Fruit fly (Drosophila melanogaster) whole organism, prepupa: ENCODE measurements around the gene halo.

Experiments used
- Blimp-1 ChIP-seq: fragments of 200-800 bp; sonication (Bioruptor generic); optimal IDR thresholded peaks from 3 replicates; lab custom pipeline; 2017; ENCODE audit warnings: missing biosample characterization, missing genetic modification characterization, mild to moderate bottlenecking, moderate library complexity, missing genetic modification reagents
- CG10669 ChIP-seq: fragments of 200-800 bp; sonication (Bioruptor generic); optimal IDR thresholded peaks from 3 replicates; lab custom pipeline; 2018; ENCODE audit warnings: missing biosample characterization, mild to moderate bottlenecking, missing genetic modification characterization, moderate library complexity
- CG11902 ChIP-seq: fragments of 200-800 bp; sonication (Bioruptor generic); optimal IDR thresholded peaks from 3 replicates; lab custom pipeline; 2016; ENCODE audit warnings: missing biosample characterization, missing genetic modification characterization
- CG15336 ChIP-seq: fragments of 200-800 bp; sonication (Bioruptor generic); IDR thresholded peaks from 2 replicates; pipeline ENCODE4 v1.3.6; 2022; ENCODE audit warnings: missing biosample characterization, missing genetic modification characterization
- CG3032 ChIP-seq: fragments of 200-800 bp; optimal IDR thresholded peaks from 2 replicates; lab custom pipeline; 2019; ENCODE audit warnings: missing biosample characterization, mild to moderate bottlenecking, missing genetic modification characterization, moderate library complexity
- CG34406 ChIP-seq: fragments of 200-800 bp; sonication (Bioruptor generic); optimal IDR thresholded peaks from 3 replicates; lab custom pipeline; 2016; ENCODE audit warnings: missing biosample characterization, missing genetic modification characterization
- CG3919 ChIP-seq: fragments of 200-800 bp; sonication (Bioruptor generic); optimal IDR thresholded peaks from 3 replicates; lab custom pipeline; 2016; ENCODE audit warnings: missing biosample characterization, missing genetic modification characterization
- CG6163 ChIP-seq: fragments of 200-800 bp; sonication (Bioruptor generic); IDR thresholded peaks from 3 replicates; pipeline ENCODE4 v1.3.6; 2022; ENCODE audit warnings: missing biosample characterization, missing genetic modification characterization
- CG6276 ChIP-seq: fragments of 200-800 bp; sonication (Bioruptor generic); optimal IDR thresholded peaks from 2 replicates; lab custom pipeline; 2017; ENCODE audit warnings: missing biosample characterization, mild to moderate bottlenecking, missing genetic modification characterization
- CG6792 ChIP-seq: fragments of 200-800 bp; sonication (Bioruptor generic); optimal IDR thresholded peaks from 3 replicates; lab custom pipeline; 2016; ENCODE audit warnings: missing biosample characterization, missing genetic modification characterization
- CG6808 ChIP-seq: fragments of 200-800 bp; sonication (Bioruptor generic); optimal IDR thresholded peaks from 3 replicates; lab custom pipeline; 2017; ENCODE audit warnings: missing biosample characterization, missing genetic modification characterization, mild to moderate bottlenecking, moderate library complexity, missing genetic modification reagents
- CG8319 ChIP-seq: fragments of 200-800 bp; sonication (Bioruptor generic); optimal IDR thresholded peaks from 3 replicates; lab custom pipeline; 2016; ENCODE audit warnings: missing biosample characterization, missing genetic modification characterization
- CG8632 ChIP-seq: fragments of 200-800 bp; sonication (Bioruptor generic); optimal IDR thresholded peaks from 3 replicates; lab custom pipeline; 2016; ENCODE audit warnings: missing biosample characterization, missing genetic modification characterization
- Eip78C ChIP-seq: fragments of 200-800 bp; sonication (Bioruptor generic); peaks from one replicate; lab custom pipeline; 2016; ENCODE audit warnings: missing biosample characterization, missing genetic modification characterization
- Eip93F ChIP-seq: fragments of 200-800 bp; sonication (Bioruptor generic); optimal IDR thresholded peaks from 2 replicates; lab custom pipeline; 2016; ENCODE audit warnings: missing biosample characterization, mild to moderate bottlenecking, missing genetic modification characterization
- Ets21C ChIP-seq: fragments of 200-800 bp; sonication (Bioruptor generic); optimal IDR thresholded peaks from 3 replicates; lab custom pipeline; 2016; ENCODE audit warnings: missing biosample characterization, missing genetic modification characterization
- Hr39 ChIP-seq: fragments of 200-800 bp; sonication (Bioruptor generic); optimal IDR thresholded peaks from 2 replicates; lab custom pipeline; 2016; ENCODE audit warnings: missing biosample characterization, missing genetic modification characterization
- Hr4 ChIP-seq: fragments of 200-800 bp; sonication (Bioruptor generic); optimal IDR thresholded peaks from 3 replicates; lab custom pipeline; 2016; ENCODE audit warnings: missing biosample characterization, missing genetic modification characterization
- OdsH ChIP-seq: fragments of 200-800 bp; sonication (Bioruptor generic); optimal IDR thresholded peaks from 3 replicates; lab custom pipeline; 2016; ENCODE audit warnings: missing biosample characterization, missing genetic modification characterization
- Smox ChIP-seq: fragments of 200-800 bp; sonication (Bioruptor generic); optimal IDR thresholded peaks from 3 replicates; lab custom pipeline; 2016; ENCODE audit warnings: missing biosample characterization, missing genetic modification characterization
- Sox14 ChIP-seq: fragments of 200-800 bp; sonication (Bioruptor generic); optimal IDR thresholded peaks from 3 replicates; lab custom pipeline; 2016; ENCODE audit warnings: missing biosample characterization, missing genetic modification characterization
- acj6 ChIP-seq: fragments of 200-800 bp; sonication (Bioruptor generic); optimal IDR thresholded peaks from 3 replicates; lab custom pipeline; 2016; ENCODE audit warnings: missing biosample characterization, missing genetic modification characterization
- cyc ChIP-seq: fragments of 200-800 bp; sonication (Bioruptor generic); optimal IDR thresholded peaks from 3 replicates; lab custom pipeline; 2016; ENCODE audit warnings: missing biosample characterization, missing genetic modification characterization
- dsx ChIP-seq: fragments of 200-800 bp; optimal IDR thresholded peaks from 3 replicates; lab custom pipeline; 2019; ENCODE audit warnings: missing biosample characterization, mild to moderate bottlenecking, missing genetic modification characterization, moderate library complexity; ENCODE audit not compliant: poor library complexity, severe bottlenecking
- fd85E ChIP-seq: fragments of 200-800 bp; sonication (Bioruptor generic); optimal IDR thresholded peaks from 3 replicates; lab custom pipeline; 2016; ENCODE audit warnings: missing biosample characterization, missing genetic modification characterization
- fkh ChIP-seq: fragments of 200-800 bp; sonication (Bioruptor generic); optimal IDR thresholded peaks from 3 replicates; lab custom pipeline; 2017; ENCODE audit warnings: missing biosample characterization, mild to moderate bottlenecking, missing genetic modification characterization, moderate library complexity
- lz ChIP-seq: fragments of 200-800 bp; sonication (Bioruptor generic); optimal IDR thresholded peaks from 3 replicates; lab custom pipeline; 2016; ENCODE audit warnings: missing biosample characterization, missing genetic modification characterization
- pdm3 ChIP-seq: fragments of 200-800 bp; sonication (Bioruptor generic); optimal IDR thresholded peaks from 3 replicates; lab custom pipeline; 2016; ENCODE audit warnings: missing biosample characterization, missing genetic modification characterization
- ss ChIP-seq, 2 experiments: fragments of 200-800 bp; sonication (Bioruptor generic); optimal IDR thresholded peaks; 2 replicates in 1 of 2; 3 replicates in 1 of 2; lab custom pipeline; 2017 to 2018; ENCODE audit warnings: mild to moderate bottlenecking in 2 of 2, missing biosample characterization in 2 of 2, missing genetic modification characterization in 2 of 2, moderate library complexity in 1 of 2
- svp ChIP-seq: fragments of 200-800 bp; sonication (Bioruptor generic); peaks from one replicate; lab custom pipeline; 2016; ENCODE audit warnings: missing biosample characterization, missing genetic modification characterization

halo gene

DNA sequence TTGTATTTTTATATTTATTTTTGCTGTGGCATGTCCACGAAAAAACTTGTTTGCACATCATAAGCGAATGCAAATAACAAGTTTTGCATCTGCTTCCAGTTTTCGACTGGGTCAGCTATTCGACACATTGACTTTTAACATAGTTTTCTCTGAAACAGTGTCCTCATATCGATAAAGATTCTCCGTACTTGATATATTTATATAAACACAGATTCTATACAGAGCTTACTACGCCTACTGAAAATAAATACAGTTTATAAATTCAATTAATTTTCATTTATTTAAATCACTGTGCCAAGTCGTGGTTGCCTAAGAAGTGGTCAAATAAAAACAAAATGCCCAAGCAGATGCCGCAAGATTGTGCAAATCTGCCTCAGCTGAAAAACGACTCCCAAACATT lies 17.3 kb upstream of the halo start (continued):
- TF ChIP-seq acj6 (GFP tag; lab: Kevin White, UChicago) (no peak), CG6276 (peak; percentile 62), Hr39 (GFP tag; lab: Kevin White, UChicago) (no peak), Ets21C (no peak), CG3919 (GFP tag; lab: Kevin White, UChicago) (no peak)

DNA sequence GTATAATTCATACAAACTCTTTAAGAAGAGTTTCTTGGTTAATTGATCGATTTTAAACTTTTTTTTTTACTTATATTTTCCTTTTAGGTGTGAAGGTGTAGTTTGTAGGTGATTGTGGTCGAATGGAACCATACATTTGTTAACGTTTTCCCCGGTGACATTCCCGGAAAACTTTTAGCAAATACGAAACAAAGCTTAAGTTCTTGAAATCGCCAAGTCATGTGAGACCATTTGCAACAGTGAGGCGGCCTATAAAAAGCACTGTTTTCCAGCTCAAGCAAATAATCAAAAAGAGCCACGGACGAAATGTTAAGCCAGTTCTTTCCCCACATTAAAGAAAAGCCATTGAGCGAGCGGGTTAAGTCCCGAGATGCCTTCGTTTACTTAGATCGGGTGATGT lies 4.4 kb upstream of the halo start, which contains the start of gene Or22b:
TSS of gene Or22b (plus strand) at position 301 of the 400 bp plus-strand sequence.
- TF ChIP-seq CG8319 (GFP tag; lab: Kevin White, UChicago), result no peak
- TF ChIP-seq Sox14 (GFP tag; lab: Kevin White, UChicago), result no peak
- TF ChIP-seq ss (GFP tag; optimal IDR thresholded peaks at IDR 0.05; lab: Kevin White, UChicago), result no peak
- no peak for TF ChIP-seq lz (GFP tag; lab: Kevin White, UChicago)
- no peak for TF ChIP-seq CG6792
- TF ChIP-seq CG8632, result no peak
- TF ChIP-seq Ets21C, result no peak
- TF ChIP-seq dsx (GFP tag; lab: Kevin White, UChicago), result no peak
- no peak for TF ChIP-seq Blimp-1

dm6 chr2L:1520191-1520590 lies 2.2 kb upstream of the halo start, which contains the start of gene Or22a:
Gene Or22a (plus strand): TSS chr2L:1520491.
- TF ChIP-seq Eip78C (GFP tag; lab: Kevin White, UChicago) (no peak), CG6792 (no peak), OdsH (GFP tag; lab: Kevin White, UChicago) (no peak), CG8632 (no peak)

dm6 chr2L:1517378-1517777 lies 570 bp downstream of the halo start, which contains the start of gene CG18132:
Gene CG18132 (minus strand): TSS chr2L:1517478.
- TF ChIP-seq CG11902 (GFP tag; lab: Kevin White, UChicago), result no peak
- no peak for TF ChIP-seq Hr4
- TF ChIP-seq fkh, result no peak
- TF ChIP-seq, all 60 proteins: peak for 0

DNA sequence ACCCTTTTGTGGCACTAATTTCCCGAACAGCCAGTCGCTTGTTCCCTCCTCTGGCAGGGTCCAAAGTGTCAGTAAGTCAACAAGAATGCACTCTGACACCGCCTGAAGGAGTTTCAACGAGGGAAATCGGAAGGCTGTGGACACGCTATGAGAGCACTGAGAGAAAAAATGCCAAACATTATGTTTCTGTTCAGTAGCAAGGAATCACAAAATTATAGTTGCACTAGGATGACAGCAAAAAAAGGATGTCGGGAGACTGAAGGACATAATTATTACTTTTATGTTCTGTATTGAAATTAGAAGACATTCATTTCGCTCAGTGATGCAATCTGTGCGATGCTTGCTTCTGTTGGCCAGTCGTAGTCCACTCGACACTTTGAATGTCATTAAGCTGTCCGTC lies 8.2 kb downstream of the halo start:
- TF ChIP-seq cyc (GFP tag; lab: Kevin White, UChicago), result no peak
- no peak for TF ChIP-seq fkh
- no peak for TF ChIP-seq Eip78C (GFP tag; lab: Kevin White, UChicago)
- peak; percentile 7 for TF ChIP-seq Hr4
- TF ChIP-seq svp (GFP tag; lab: Kevin White, UChicago), result peak; percentile 28
- peak; percentile 21 for TF ChIP-seq CG10669
- TF ChIP-seq pdm3, result peak; percentile 4
- 0 out of 3 replicates have a peak, but pooled peaks have one; percentile 39 for TF ChIP-seq CG6163
- TF ChIP-seq CG3919 (GFP tag; lab: Kevin White, UChicago), result no peak

dm6 chr2L:1504288-1504687 lies 13.7 kb downstream of the halo start:
- no peak for TF ChIP-seq Smox
- no peak for TF ChIP-seq fd85E (GFP tag; lab: Kevin White, UChicago)
- no peak for TF ChIP-seq CG15336 (GFP tag; lab: Robert Waterston, UW)
- peak; percentile 28 for TF ChIP-seq Eip78C (GFP tag; lab: Kevin White, UChicago)

DNA sequence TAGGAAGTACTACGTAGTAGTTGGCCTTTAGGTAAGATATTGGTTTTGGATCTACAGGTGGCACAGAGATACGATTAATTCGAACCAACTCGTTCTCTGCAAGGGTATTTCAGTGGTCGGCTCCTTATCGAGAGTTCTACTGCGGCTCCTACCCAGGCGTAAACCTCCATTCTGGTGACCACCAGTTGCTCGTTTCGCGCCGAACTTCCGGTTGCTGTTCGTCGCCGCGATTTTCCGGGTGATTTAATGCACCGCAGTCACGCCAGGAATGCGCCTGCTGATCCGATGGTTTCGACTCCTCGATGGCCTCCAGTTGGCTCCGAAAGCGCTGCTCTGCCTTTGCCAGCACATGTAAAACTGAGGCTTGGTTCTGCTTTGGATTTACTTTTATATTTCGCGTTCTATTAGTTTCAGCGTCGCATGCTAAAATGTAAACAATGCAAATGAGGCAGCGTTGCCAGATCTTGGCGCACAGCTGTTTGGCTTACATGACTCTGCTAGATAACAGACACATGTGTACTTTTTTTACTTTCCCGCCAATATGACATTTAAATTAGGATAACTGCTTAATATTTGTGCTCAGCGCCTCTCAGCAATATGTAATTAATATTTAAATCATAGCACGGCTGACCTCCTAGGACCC lies 15.4 kb downstream of the halo start, which contains the start of gene CG7420:
TSS of gene CG7420 (minus strand) at position 446 of the 643 bp plus-strand sequence.
- TF ChIP-seq CG8319 (GFP tag; lab: Kevin White, UChicago) (no peak), CG6276 (no peak), fkh (peak; percentile 90)
- TF ChIP-seq, all 60 proteins: peak for 1

- TF ChIP-seq CG34406 (GFP tag; lab: Kevin White, UChicago) (no peak), CG6808 (GFP tag; lab: Kevin White, UChicago) (peak; percentile 71), Hr4 (no peak), Eip93F (GFP tag; lab: Kevin White, UChicago) (no peak), CG3032 (tag; lab: Kevin White, UChicago) (no peak)
Measured at dm6 chr2L:1500312-1500711, 17.6 kb downstream of the halo start, which contains the start of gene CG18131. Gene CG18131 (minus strand): TSS chr2L:1500608.
